Fruit fly (Drosophila melanogaster) whole organism, embryonic: Measurements from ENCODE around the gene CG13601.

Experiments
- Adf1 ChIP-seq: fragments of 200-800 bp; sonication (Bioruptor generic); IDR thresholded peaks from 2 replicates; pipeline ENCODE4 v1.3.6; 2022; ENCODE audit warnings: missing biosample characterization, missing genetic modification characterization
- CG10979 ChIP-seq: fragments of 200-800 bp; sonication (Bioruptor generic); optimal IDR thresholded peaks from 2 replicates; lab custom pipeline; 2018; ENCODE audit warnings: missing biosample characterization, mild to moderate bottlenecking, missing genetic modification characterization, moderate library complexity
- CG11398 ChIP-seq: fragments of 200-800 bp; sonication (Bioruptor generic); optimal IDR thresholded peaks from 2 replicates; lab custom pipeline; 2016; ENCODE audit warnings: missing biosample characterization, missing genetic modification characterization
- CG12942 ChIP-seq: fragments of 200-800 bp; sonication (Bioruptor generic); optimal IDR thresholded peaks from 3 replicates; lab custom pipeline; 2016; ENCODE audit warnings: missing biosample characterization, missing genetic modification characterization
- CG17186 ChIP-seq: fragments of 200-800 bp; sonication (Bioruptor generic); optimal IDR thresholded peaks from 3 replicates; lab custom pipeline; 2017; ENCODE audit warnings: missing biosample characterization, missing genetic modification reagents, missing genetic modification characterization
- CG17385 ChIP-seq: fragments of 200-800 bp; sonication (Bioruptor generic); optimal IDR thresholded peaks from 3 replicates; lab custom pipeline; 2018; ENCODE audit warnings: missing biosample characterization, mild to moderate bottlenecking, missing genetic modification characterization
- CG17829 ChIP-seq: fragments of 200-800 bp; optimal IDR thresholded peaks from 2 replicates; lab custom pipeline; 2019; ENCODE audit warnings: missing biosample characterization, mild to moderate bottlenecking, missing genetic modification characterization, moderate library complexity
- CG18011 ChIP-seq: fragments of 200-800 bp; sonication (Bioruptor generic); optimal IDR thresholded peaks from 2 replicates; lab custom pipeline; 2017; ENCODE audit warnings: missing biosample characterization, missing genetic modification characterization, mild to moderate bottlenecking, moderate library complexity, missing genotype
- CG18262 ChIP-seq: fragments of 200-800 bp; optimal IDR thresholded peaks from 3 replicates; lab custom pipeline; 2019; ENCODE audit warnings: missing biosample characterization, mild to moderate bottlenecking, missing genetic modification characterization, moderate library complexity
- CG2116 ChIP-seq: fragments of 200-800 bp; sonication (Bioruptor generic); optimal IDR thresholded peaks from 3 replicates; lab custom pipeline; 2018; ENCODE audit warnings: missing biosample characterization, mild to moderate bottlenecking, missing genetic modification characterization
- CG2120 ChIP-seq: fragments of 200-800 bp; sonication (Bioruptor generic); optimal IDR thresholded peaks from 3 replicates; lab custom pipeline; 2016; ENCODE audit warnings: missing biosample characterization, missing genetic modification characterization
- CG2202 ChIP-seq: fragments of 200-800 bp; sonication (Bioruptor generic); optimal IDR thresholded peaks from 2 replicates; lab custom pipeline; 2018; ENCODE audit warnings: missing biosample characterization, mild to moderate bottlenecking, missing genetic modification characterization
- CG3726 ChIP-seq: fragments of 200-800 bp; sonication (Bioruptor generic); IDR thresholded peaks from 3 replicates; pipeline ENCODE4, ENCODE4 v1.3.6; 2022; ENCODE audit warnings: missing biosample characterization, missing genetic modification characterization
- CG3838 ChIP-seq: fragments of 200-800 bp; sonication (Bioruptor generic); optimal IDR thresholded peaks from 3 replicates; lab custom pipeline; 2016; ENCODE audit warnings: missing biosample characterization, missing genetic modification characterization
- CG4424 ChIP-seq: fragments of 200-800 bp; sonication (Bioruptor generic); optimal IDR thresholded peaks from 3 replicates; lab custom pipeline; 2016; ENCODE audit warnings: missing biosample characterization, missing genetic modification characterization
- CG4617 ChIP-seq: fragments of 200-800 bp; sonication (Bioruptor generic); optimal IDR thresholded peaks from 3 replicates; lab custom pipeline; 2016; ENCODE audit warnings: missing biosample characterization, missing genetic modification characterization, borderline replicate concordance
- CG6791 ChIP-seq: fragments of 200-800 bp; sonication (Bioruptor generic); IDR thresholded peaks from 3 replicates; pipeline ENCODE4 v1.3.6; 2022; ENCODE audit warnings: missing biosample characterization, missing genetic modification characterization; ENCODE audit not compliant: partially characterized antibody
- E2f2 ChIP-seq: fragments of 200-800 bp; sonication (Bioruptor generic); IDR thresholded peaks from 2 replicates; pipeline ENCODE4 v1.3.6; 2022; ENCODE audit warnings: missing biosample characterization, missing genetic modification characterization
- HLH54F ChIP-seq: fragments of 200-800 bp; sonication (Bioruptor generic); optimal IDR thresholded peaks from 3 replicates; lab custom pipeline; 2016; ENCODE audit warnings: missing biosample characterization, missing genetic modification characterization
- HmgZ ChIP-seq: fragments of 200-800 bp; sonication (Bioruptor generic); optimal IDR thresholded peaks from 2 replicates; lab custom pipeline; 2018; ENCODE audit warnings: missing biosample characterization, mild to moderate bottlenecking, missing genetic modification characterization
- Hr39 ChIP-seq: fragments of >200 bp; optimal IDR thresholded peaks from 2 replicates; lab custom pipeline; 2017
- Lim3 ChIP-seq: fragments of 200-800 bp; sonication (Bioruptor generic); IDR thresholded peaks from 2 replicates; pipeline ENCODE4 v1.3.6; 2022; ENCODE audit warnings: missing biosample characterization, missing genetic modification characterization
- NfI ChIP-seq: fragments of 200-800 bp; sonication (Bioruptor generic); optimal IDR thresholded peaks from 3 replicates; lab custom pipeline; 2018; ENCODE audit warnings: missing biosample characterization, mild to moderate bottlenecking, missing genetic modification characterization, moderate library complexity
- Oli ChIP-seq: fragments of 200-800 bp; sonication (Bioruptor generic); optimal IDR thresholded peaks from 2 replicates; lab custom pipeline; 2018; ENCODE audit warnings: missing biosample characterization, mild to moderate bottlenecking, missing genetic modification characterization, moderate library complexity
- abd-A ChIP-seq: fragments of 200-800 bp; sonication (Bioruptor generic); optimal IDR thresholded peaks from 3 replicates; lab custom pipeline; 2019; ENCODE audit warnings: missing biosample characterization, mild to moderate bottlenecking, missing genetic modification characterization, moderate library complexity
- ase ChIP-seq: fragments of 200-800 bp; sonication (Bioruptor generic); IDR thresholded peaks from 3 replicates; pipeline ENCODE4 v1.3.6; 2022; ENCODE audit warnings: missing biosample characterization, missing genetic modification characterization
- cas ChIP-seq: fragments of 200-800 bp; sonication (Bioruptor generic); IDR thresholded peaks from 2 replicates; pipeline ENCODE4 v1.3.6; 2022; ENCODE audit warnings: missing biosample characterization, missing genetic modification characterization
- dmrt99B ChIP-seq: fragments of 200-800 bp; sonication (Bioruptor generic); optimal IDR thresholded peaks from 2 replicates; lab custom pipeline; 2018; ENCODE audit warnings: missing biosample characterization, mild to moderate bottlenecking, missing genetic modification characterization, moderate library complexity
- gfzf ChIP-seq: fragments of 200-800 bp; sonication (Bioruptor generic); optimal IDR thresholded peaks from 2 replicates; lab custom pipeline; 2016; ENCODE audit warnings: missing biosample characterization, mild to moderate bottlenecking, missing genetic modification characterization, moderate library complexity
- inv ChIP-seq: fragments of 200-800 bp; sonication (Bioruptor generic); IDR thresholded peaks from 2 replicates; pipeline ENCODE4 v1.3.6; 2022; ENCODE audit warnings: missing biosample characterization, missing genetic modification characterization; ENCODE audit not compliant: partially characterized antibody
- kni ChIP-seq: fragments of 200-800 bp; sonication (Bioruptor generic); optimal IDR thresholded peaks from 3 replicates; lab custom pipeline; 2017; ENCODE audit warnings: mild to moderate bottlenecking, missing biosample characterization, missing genetic modification reagents, missing genetic modification characterization
- lov ChIP-seq, 2 experiments: fragments of 200-800 bp in 1 of 2; fragments of >200 bp in 1 of 2; sonication (Bioruptor generic) in 1 of 2; IDR thresholded peaks in 1 of 2; optimal IDR thresholded peaks in 1 of 2; 2 replicates in 1 of 2; 3 replicates in 1 of 2; pipeline versions ENCODE4 v1.3.6 to Lab custom; 2017 to 2022; ENCODE audit warnings: missing biosample characterization in 1 of 2, missing genetic modification characterization in 1 of 2
- nerfin-1 ChIP-seq: fragments of 200-800 bp; sonication (Bioruptor generic); optimal IDR thresholded peaks from 3 replicates; lab custom pipeline; 2019; ENCODE audit warnings: missing biosample characterization, mild to moderate bottlenecking, missing genetic modification characterization, moderate library complexity
- org-1 ChIP-seq: fragments of 200-800 bp; sonication (Bioruptor generic); optimal IDR thresholded peaks from 2 replicates; lab custom pipeline; 2017; ENCODE audit warnings: missing biosample characterization, missing genetic modification characterization
- p53 ChIP-seq: fragments of 200-800 bp; sonication (Bioruptor generic); optimal IDR thresholded peaks from 2 replicates; lab custom pipeline; 2016; ENCODE audit warnings: missing biosample characterization, missing genetic modification characterization
- pan ChIP-seq, 4 experiments: fragments of >200 bp in 3 of 4; fragments of 200-800 bp in 1 of 4; sonication (Bioruptor generic) in 1 of 4; optimal IDR thresholded peaks in 3 of 4; IDR thresholded peaks in 1 of 4; 2 replicates each; pipeline versions ENCODE4 v1.3.6 to Lab custom; 2017 to 2022; ENCODE audit warnings: missing biosample characterization in 2 of 4, missing genetic modification characterization in 2 of 4, mixed read lengths in 1 of 4
- pb ChIP-seq: fragments of 200-800 bp; sonication (Bioruptor generic); optimal IDR thresholded peaks from 3 replicates; lab custom pipeline; 2016; ENCODE audit warnings: missing biosample characterization, missing genetic modification characterization
- prd ChIP-seq, 3 experiments: fragments of >200 bp in 2 of 3; fragments of 200-800 bp in 1 of 3; sonication (Bioruptor generic) in 1 of 3; optimal IDR thresholded peaks in 2 of 3; IDR thresholded peaks in 1 of 3; 2 replicates in 2 of 3; 3 replicates in 1 of 3; pipeline versions ENCODE4 v1.3.6 to Lab custom; 2017 to 2022; ENCODE audit warnings: missing biosample characterization in 1 of 3, missing genetic modification characterization in 1 of 3
- row ChIP-seq: fragments of 200-800 bp; sonication (Bioruptor generic); IDR thresholded peaks from 3 replicates; pipeline ENCODE4 v1.3.6; 2022; ENCODE audit warnings: missing biosample characterization, missing genetic modification characterization
- run ChIP-seq: fragments of 200-800 bp; sonication (Bioruptor generic); optimal IDR thresholded peaks from 3 replicates; lab custom pipeline; 2018; ENCODE audit warnings: missing biosample characterization, mild to moderate bottlenecking, missing genetic modification characterization
- sens-2 ChIP-seq: fragments of 200-800 bp; sonication (Bioruptor generic); IDR thresholded peaks from 2 replicates; pipeline ENCODE4 v1.3.6; 2022; ENCODE audit warnings: missing biosample characterization, missing genetic modification characterization
- slou ChIP-seq: fragments of 200-800 bp; sonication (Bioruptor generic); optimal IDR thresholded peaks from 3 replicates; lab custom pipeline; 2016; ENCODE audit warnings: missing biosample characterization, missing genetic modification characterization
- sr ChIP-seq: fragments of 200-800 bp; sonication (Bioruptor generic); IDR thresholded peaks from 3 replicates; pipeline ENCODE4 v1.3.6; 2022; ENCODE audit warnings: missing biosample characterization, missing genetic modification characterization
- tap ChIP-seq: fragments of 200-800 bp; optimal IDR thresholded peaks from 3 replicates; lab custom pipeline; 2019; ENCODE audit warnings: missing biosample characterization, mild to moderate bottlenecking, missing genetic modification characterization, moderate library complexity
- twi ChIP-seq: fragments of 200-800 bp; optimal IDR thresholded peaks from 2 replicates; lab custom pipeline; 2019; ENCODE audit warnings: missing biosample characterization, mild to moderate bottlenecking, missing genetic modification characterization, moderate library complexity
- unc-4 ChIP-seq: fragments of 200-800 bp; sonication (Bioruptor generic); IDR thresholded peaks from 2 replicates; pipeline ENCODE4 v1.3.6; 2022; ENCODE audit warnings: missing biosample characterization, missing genetic modification characterization; ENCODE audit not compliant: partially characterized antibody
- zen2 ChIP-seq: fragments of 200-800 bp; sonication (Bioruptor generic); IDR thresholded peaks from 3 replicates; pipeline ENCODE4 v1.3.6; 2022; ENCODE audit warnings: missing biosample characterization, missing genetic modification characterization; ENCODE audit not compliant: partially characterized antibody

The CG13601 gene

DNA sequence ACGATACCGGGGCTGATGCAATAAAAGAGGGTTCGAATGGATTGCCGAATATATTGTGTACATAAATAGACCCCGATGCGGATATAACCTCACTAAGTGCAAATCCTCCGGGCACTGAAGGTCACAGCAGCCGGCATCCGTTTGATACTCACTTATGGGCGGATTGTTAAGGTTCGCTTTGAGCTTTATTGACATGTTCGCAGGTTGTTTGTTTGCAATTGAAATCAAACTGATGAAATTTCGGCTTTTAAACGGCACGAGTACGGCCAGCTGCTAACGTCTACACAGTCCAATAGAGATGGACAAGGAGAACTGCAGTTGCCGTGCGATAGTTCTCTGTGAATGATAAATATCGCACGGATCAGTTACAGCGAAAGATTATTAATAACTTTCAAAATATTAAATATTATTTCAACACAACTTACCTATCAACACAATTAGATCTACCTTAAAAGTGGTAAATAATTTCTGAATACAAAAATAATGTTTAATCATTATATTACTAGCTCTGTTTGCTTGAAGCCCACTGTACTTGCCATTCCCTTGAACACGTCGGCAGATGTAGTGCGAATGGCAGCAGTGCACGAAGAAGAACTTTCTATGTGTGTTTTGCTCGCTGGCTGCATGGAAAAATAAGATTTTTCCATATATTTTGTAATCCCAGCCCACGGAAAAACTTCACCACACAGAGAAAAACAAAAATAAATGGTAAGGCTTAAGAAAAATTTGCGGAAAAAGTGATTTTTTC, 30.8 kb upstream of the CG13601 start, which contains the start of the genes GluProRS and AP-1sigma (continued):
- TF ChIP-seq sens-2 (GFP tag; lab: Robert Waterston, UW), result peak; percentile 94
- peak; percentile 77 for TF ChIP-seq org-1 (GFP tag; lab: Kevin White, UChicago)
- TF ChIP-seq twi, result peak; percentile 83
- TF ChIP-seq CG2120 (GFP tag; lab: Kevin White, UChicago), result peak; percentile 94
- TF ChIP-seq CG10979, result peak; percentile 84
- peak; percentile 91 for TF ChIP-seq inv (GFP tag; lab: Robert Waterston, UW)
- TF ChIP-seq ase (GFP tag; lab: Robert Waterston, UW), result peak; percentile 94
- peak; percentile 73 for TF ChIP-seq Lim3 (GFP tag; lab: Robert Waterston, UW)
- TF ChIP-seq tap (tag; lab: Kevin White, UChicago), result peak; percentile 74
- peak; percentile 90 for TF ChIP-seq CG6791
- TF ChIP-seq E2f2, result peak; percentile 69
- TF ChIP-seq CG3838 (GFP tag; lab: Kevin White, UChicago), result peak; percentile 77
- TF ChIP-seq CG4617 (GFP tag; lab: Kevin White, UChicago), result peak; percentile 96
- no peak for TF ChIP-seq prd (optimal IDR thresholded peaks at IDR 0.05; lab: Kevin White, UChicago)
- TF ChIP-seq prd (GFP tag; IDR thresholded peaks at IDR 0.05; lab: Robert Waterston, UW), result peak; percentile 98
- peak; percentile 92 for TF ChIP-seq CG12942
- TF ChIP-seq CG17385 (GFP tag; lab: Kevin White, UChicago), result peak; percentile 97
- TF ChIP-seq p53 (GFP tag; lab: Kevin White, UChicago), result peak; percentile 58
- peak; percentile 92 for TF ChIP-seq HmgZ (tag; lab: Kevin White, UChicago)
- TF ChIP-seq gfzf, result no peak
- TF ChIP-seq zen2 (GFP tag; lab: Robert Waterston, UW), result peak; percentile 72; the same call in 1 of the 3 replicates
- TF ChIP-seq Oli (tag; lab: Kevin White, UChicago), result peak; percentile 83
- peak; percentile 88 for TF ChIP-seq NfI
- peak; percentile 89 for TF ChIP-seq CG17829 (tag; lab: Kevin White, UChicago)
- TF ChIP-seq unc-4 (GFP tag; lab: Robert Waterston, UW), result peak; percentile 90
- no peak for TF ChIP-seq abd-A (tag; lab: Kevin White, UChicago)
- TF ChIP-seq CG3726, result peak; percentile 92
- peak; percentile 92 for TF ChIP-seq slou (GFP tag; lab: Kevin White, UChicago)
- peak; percentile 51 for TF ChIP-seq kni (GFP tag; lab: Kevin White, UChicago)
- peak; percentile 92 for TF ChIP-seq CG4424
- TF ChIP-seq CG2116 (GFP tag; lab: Kevin White, UChicago), result peak; percentile 70
- peak; percentile 86 for TF ChIP-seq HLH54F (GFP tag; lab: Kevin White, UChicago)
- TF ChIP-seq pb (GFP tag; lab: Kevin White, UChicago), result peak; percentile 47
- no peak for TF ChIP-seq pan (optimal IDR thresholded peaks at IDR 0.05; lab: Kevin White, UChicago)
- peak in 1 of 2 experiments; percentile 97 for TF ChIP-seq pan (GFP tag; optimal IDR thresholded peaks at IDR 0.05 in 1 of 2, IDR thresholded peaks at IDR 0.05 in 1 of 2)
- peak; percentile 67 for TF ChIP-seq CG2202 (tag; lab: Kevin White, UChicago)
- peak; percentile 99 for TF ChIP-seq row
- TF ChIP-seq CG18011, result peak; percentile 67
- peak; percentile 39 for TF ChIP-seq run (tag; lab: Kevin White, UChicago)
- TF ChIP-seq CG18262 (tag; lab: Kevin White, UChicago), result peak; percentile 87
- TF ChIP-seq CG11398 (GFP tag; lab: Kevin White, UChicago), result peak; percentile 28
- peak; percentile 85 for TF ChIP-seq Adf1 (GFP tag; lab: Robert Waterston, UW)
- TF ChIP-seq CG17186 (GFP tag; lab: Kevin White, UChicago), result peak; percentile 58
- TF ChIP-seq cas (GFP tag; lab: Robert Waterston, UW), result peak; percentile 90
- TF ChIP-seq lov (optimal IDR thresholded peaks at IDR 0.05; lab: Kevin White, UChicago), result no peak
- peak; percentile 86; the same call in 2 of the 3 replicates for TF ChIP-seq lov (GFP tag; IDR thresholded peaks at IDR 0.05; lab: Robert Waterston, UW)
- peak; percentile 87 for TF ChIP-seq sr (GFP tag; lab: Robert Waterston, UW)
- no peak for TF ChIP-seq Hr39 (lab: Kevin White, UChicago)
- peak; percentile 75 for TF ChIP-seq nerfin-1 (tag; lab: Kevin White, UChicago)
- TF ChIP-seq dmrt99B (tag; lab: Kevin White, UChicago), result peak; percentile 87
